Worm (Caenorhabditis elegans) whole organism, midembryonic: ENCODE results near the gene C36C5.12.

ENCODE experiments used
- T22C8.4 ChIP-seq: fragments of 200-800 bp; sonication (Bioruptor generic); IDR thresholded peaks from 2 replicates; pipeline ENCODE4 v1.3.6; 2022; ENCODE audit warnings: missing genetic modification characterization, missing compliant biosample characterization
- cog-1 ChIP-seq: sonication (generic microtip); optimal IDR thresholded peaks from 2 replicates; lab custom pipeline; 2016; ENCODE audit warnings: missing genetic modification characterization, missing compliant biosample characterization
- flt-1 ChIP-seq: fragments of 200-800 bp; sonication (Bioruptor generic); IDR thresholded peaks from 2 replicates; pipeline ENCODE4 v1.3.6; 2022; ENCODE audit warnings: missing genetic modification characterization, missing compliant biosample characterization
- klf-2 ChIP-seq: fragments of 200-800 bp; sonication (Bioruptor generic); conservative IDR thresholded peaks from 2 replicates; pipeline ENCODE4 v1.3.6; 2022; ENCODE audit warnings: missing genetic modification reagents, missing genetic modification characterization, missing compliant biosample characterization
- med-1 ChIP-seq: sonication (generic microtip); optimal IDR thresholded peaks from 2 replicates; lab custom pipeline; 2017; ENCODE audit warnings: missing genetic modification characterization, mild to moderate bottlenecking, missing compliant biosample characterization, antibody characterized with exemption, missing genetic modification reagents; ENCODE audit not compliant: insufficient read depth
- ref-1 ChIP-seq: fragments of 200-800 bp; sonication (Bioruptor generic); conservative IDR thresholded peaks from 2 replicates; pipeline ENCODE4 v1.3.6; 2022; ENCODE audit warnings: missing genetic modification reagents, missing genetic modification characterization, missing compliant biosample characterization
- tab-1 ChIP-seq: fragments of 200-800 bp; sonication (Bioruptor generic); IDR thresholded peaks from 2 replicates; pipeline ENCODE4 v1.3.6; 2022; ENCODE audit warnings: missing genetic modification characterization, missing compliant biosample characterization
- ztf-23 ChIP-seq: fragments of 200-800 bp; sonication (Bioruptor generic); IDR thresholded peaks from 2 replicates; pipeline ENCODE4 v1.3.6; 2022; ENCODE audit warnings: missing genetic modification reagents, missing genetic modification characterization, missing compliant biosample characterization
- ztf-29 ChIP-seq: fragments of 200-800 bp; sonication (Bioruptor generic); IDR thresholded peaks from 2 replicates; pipeline ENCODE4 v1.3.6; 2022; ENCODE audit warnings: missing genetic modification reagents, missing genetic modification characterization, missing compliant biosample characterization

The C36C5.12 gene

DNA sequence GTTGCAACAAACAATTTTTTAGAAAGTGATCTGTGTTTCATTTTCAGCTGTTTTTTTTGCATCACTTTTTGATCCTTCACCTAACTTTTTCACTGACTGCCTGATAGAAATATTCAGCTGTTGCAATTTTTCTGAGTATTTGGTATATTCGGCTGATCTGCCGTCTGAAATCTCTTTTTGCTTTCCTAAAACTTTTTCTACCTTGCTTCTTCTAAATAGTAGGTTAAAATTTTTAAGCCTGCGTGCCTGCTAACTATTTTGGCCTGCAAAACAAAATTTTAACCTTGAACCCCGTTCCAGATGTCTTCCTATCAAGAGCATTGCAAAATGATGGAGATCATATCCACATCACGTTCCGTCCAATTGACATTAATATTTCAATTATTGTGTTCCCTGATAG, 17.0 kb upstream of the C36C5.12 start, which contains the start of gene srab-8:
TSS of gene srab-8 (plus strand) at position 301 of the 400 bp plus-strand sequence.
- TF ChIP-seq ztf-29 (GFP tag; lab: Robert Waterston, UW) (no peak), flt-1 (no peak), ztf-23 (GFP tag; lab: Robert Waterston, UW) (no peak), tab-1 (no peak)

DNA sequence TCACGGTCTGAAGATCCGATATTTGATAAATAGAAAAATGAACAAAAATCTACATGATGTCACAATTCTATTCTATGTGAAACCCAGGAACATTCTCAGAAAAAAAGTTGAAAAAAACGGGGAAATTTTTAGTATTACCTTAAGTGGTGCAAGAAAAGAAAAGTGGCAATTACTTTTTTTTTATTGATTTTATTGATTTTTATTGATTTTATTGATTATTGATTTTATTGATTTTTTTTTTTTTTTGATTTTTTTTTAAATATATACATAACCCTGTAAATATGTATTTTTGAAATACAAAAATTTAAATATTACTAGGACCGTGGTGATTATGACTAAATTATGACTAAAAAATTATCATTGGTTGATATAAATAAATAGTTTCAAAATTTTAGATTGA, 12.5 kb upstream of the C36C5.12 start:
- TF ChIP-seq ztf-23 (GFP tag; lab: Robert Waterston, UW) (no peak), T22C8.4 (GFP tag; lab: Robert Waterston, UW) (peak; percentile 57; the same call in 1 of the 2 replicates)

ce11 chrV:3169838-3170237, 10.7 kb upstream of the C36C5.12 start, which contains the start of gene srbc-6:
Gene srbc-6 (plus strand): TSS chrV:3170138.
- TF ChIP-seq flt-1 (no peak), ref-1 (no peak), klf-2 (no peak), T22C8.4 (GFP tag; lab: Robert Waterston, UW) (no peak), cog-1 (tag; lab: Kevin White, UChicago) (no peak), ztf-23 (GFP tag; lab: Robert Waterston, UW) (no peak), ztf-29 (GFP tag; lab: Robert Waterston, UW) (no peak), tab-1 (no peak), med-1 (GFP tag; lab: Kevin White, UChicago) (no peak)

- no peak for TF ChIP-seq ref-1
- no peak for TF ChIP-seq klf-2
- no peak for TF ChIP-seq tab-1
- no peak for TF ChIP-seq cog-1 (tag; lab: Kevin White, UChicago)
- no peak for TF ChIP-seq flt-1
- no peak for TF ChIP-seq ztf-23 (GFP tag; lab: Robert Waterston, UW)
- TF ChIP-seq med-1 (GFP tag; lab: Kevin White, UChicago) = no peak
- TF ChIP-seq ztf-29 (GFP tag; lab: Robert Waterston, UW) = no peak
- TF ChIP-seq T22C8.4 (GFP tag; lab: Robert Waterston, UW) = no peak
Measured at ce11 chrV:3168650-3169049, 9.5 kb upstream of the C36C5.12 start, which contains the start of gene C36C5.15. Gene C36C5.15 (minus strand): TSS chrV:3168750.

DNA sequence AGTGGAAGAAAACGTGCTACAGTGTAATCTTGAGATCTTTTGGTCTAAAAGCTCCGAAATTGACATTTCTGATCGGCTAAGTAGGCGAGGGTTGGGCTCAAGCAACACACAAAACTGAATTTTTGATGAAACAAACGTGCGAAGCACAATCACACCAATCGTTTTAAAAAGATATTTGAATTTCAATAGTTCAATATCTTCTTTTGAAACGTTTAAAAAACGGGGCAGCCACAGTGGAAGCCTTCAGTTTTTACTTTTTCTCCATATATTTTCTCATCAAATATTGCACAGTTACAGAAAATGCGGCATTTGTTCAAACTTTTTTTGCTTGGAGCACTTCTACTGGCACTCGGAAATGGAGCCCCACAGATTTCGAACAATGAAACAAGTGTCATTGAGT, 7.1 kb upstream of the C36C5.12 start, which contains the start of gene C36C5.4:
TSS of gene C36C5.4 (plus strand) at position 301 of the 400 bp plus-strand sequence.
- TF ChIP-seq klf-2 (no peak), flt-1 (no peak), cog-1 (tag; lab: Kevin White, UChicago) (no peak), T22C8.4 (GFP tag; lab: Robert Waterston, UW) (no peak), ztf-29 (GFP tag; lab: Robert Waterston, UW) (no peak), tab-1 (no peak), ref-1 (no peak), ztf-23 (GFP tag; lab: Robert Waterston, UW) (no peak)

- no peak for TF ChIP-seq ref-1
- no peak for TF ChIP-seq med-1 (GFP tag; lab: Kevin White, UChicago)
- no peak for TF ChIP-seq flt-1
- TF ChIP-seq T22C8.4 (GFP tag; lab: Robert Waterston, UW) = no peak
- TF ChIP-seq ztf-29 (GFP tag; lab: Robert Waterston, UW) = no peak
- no peak for TF ChIP-seq cog-1 (tag; lab: Kevin White, UChicago)
- TF ChIP-seq ztf-23 (GFP tag; lab: Robert Waterston, UW) = no peak
- TF ChIP-seq tab-1 = no peak
- TF ChIP-seq klf-2 = no peak
Measured at ce11 chrV:3165438-3165837, 6.3 kb upstream of the C36C5.12 start, which contains the start of gene C36C5.14. Gene C36C5.14 (minus strand): TSS chrV:3165538.

DNA sequence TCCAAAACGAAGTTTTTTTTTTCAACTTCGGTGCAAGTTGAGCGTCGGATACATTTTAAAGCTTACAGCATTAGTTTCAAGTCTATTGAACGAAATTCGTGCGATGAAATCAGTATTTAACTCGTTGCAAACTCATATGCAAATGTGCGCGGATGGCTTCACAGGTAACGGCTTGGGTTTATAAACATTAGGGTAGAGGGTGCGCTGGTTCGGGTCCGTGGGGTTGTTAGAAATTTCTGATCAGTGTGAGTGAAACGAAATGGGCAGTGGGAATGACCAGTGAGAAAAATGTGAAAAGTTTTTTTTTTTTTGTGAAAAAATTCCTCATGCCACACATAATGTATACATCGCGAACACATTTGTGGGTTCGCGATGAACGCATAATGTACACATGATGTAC, 4.0 kb upstream of the C36C5.12 start:
- TF ChIP-seq ref-1 (no peak), ztf-29 (GFP tag; lab: Robert Waterston, UW) (no peak), klf-2 (no peak), T22C8.4 (GFP tag; lab: Robert Waterston, UW) (no peak), flt-1 (no peak), med-1 (GFP tag; lab: Kevin White, UChicago) (no peak), cog-1 (tag; lab: Kevin White, UChicago) (no peak), tab-1 (no peak), ztf-23 (GFP tag; lab: Robert Waterston, UW) (no peak)

- TF ChIP-seq tab-1 = no peak
- no peak for TF ChIP-seq cog-1 (tag; lab: Kevin White, UChicago)
- TF ChIP-seq ztf-29 (GFP tag; lab: Robert Waterston, UW) = no peak
- TF ChIP-seq med-1 (GFP tag; lab: Kevin White, UChicago) = no peak
- TF ChIP-seq klf-2 = no peak
- TF ChIP-seq ref-1 = no peak
- TF ChIP-seq T22C8.4 (GFP tag; lab: Robert Waterston, UW) = no peak
Measured at ce11 chrV:3162299-3162698, 3.1 kb upstream of the C36C5.12 start.

DNA sequence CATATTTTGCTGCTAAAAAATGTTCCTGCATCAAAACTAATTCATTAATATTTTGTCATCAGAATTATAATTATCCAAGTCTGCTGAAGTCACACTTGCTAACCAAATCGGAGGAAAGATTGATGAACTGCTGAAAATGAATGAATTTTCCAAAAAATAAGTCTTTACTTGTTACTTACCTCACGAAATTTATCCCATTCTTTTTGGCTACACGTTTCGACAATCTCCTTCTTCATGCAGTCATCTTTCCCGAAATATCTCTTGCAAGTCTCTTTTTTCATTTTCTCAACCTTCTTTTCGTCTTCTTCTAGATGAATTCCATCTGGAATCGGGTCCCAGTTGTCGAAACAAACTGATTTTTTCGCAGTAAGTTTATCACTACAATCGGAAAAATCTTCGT, 773 bp downstream of the C36C5.12 start:
- TF ChIP-seq tab-1 (no peak), ztf-23 (GFP tag; lab: Robert Waterston, UW) (no peak), ztf-29 (GFP tag; lab: Robert Waterston, UW) (no peak), flt-1 (no peak)

DNA sequence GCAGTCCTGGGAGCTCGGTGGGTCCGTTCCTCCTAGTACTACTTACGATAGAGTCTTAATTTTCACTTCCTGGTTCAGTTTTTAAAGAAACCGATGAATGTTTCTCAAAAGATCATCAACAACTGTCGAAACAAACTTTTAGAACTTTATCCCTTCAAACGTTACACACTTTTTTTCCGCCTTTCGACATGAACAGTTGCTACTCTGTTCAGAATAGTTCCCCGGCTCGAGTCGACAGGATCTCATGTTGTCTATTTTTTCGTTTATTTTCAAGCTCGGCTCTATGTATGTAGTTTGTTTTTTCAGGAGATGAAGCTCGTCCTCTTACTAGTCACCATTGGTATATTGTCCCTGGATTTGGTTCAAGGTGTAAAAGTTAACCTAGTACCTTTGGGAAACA, 2.4 kb downstream of the C36C5.12 start, which contains the start of gene exh-1:
TSS of gene exh-1 (plus strand) at position 301 of the 400 bp plus-strand sequence.
- TF ChIP-seq flt-1 (no peak), med-1 (GFP tag; lab: Kevin White, UChicago) (no peak), ztf-23 (GFP tag; lab: Robert Waterston, UW) (no peak), cog-1 (tag; lab: Kevin White, UChicago) (no peak), ref-1 (no peak), ztf-29 (GFP tag; lab: Robert Waterston, UW) (no peak), T22C8.4 (GFP tag; lab: Robert Waterston, UW) (no peak), tab-1 (no peak)

- TF ChIP-seq ztf-29 (GFP tag; lab: Robert Waterston, UW) = no peak
- no peak for TF ChIP-seq tab-1
- TF ChIP-seq med-1 (GFP tag; lab: Kevin White, UChicago) = no peak
- no peak for TF ChIP-seq klf-2
- TF ChIP-seq cog-1 (tag; lab: Kevin White, UChicago) = no peak
- no peak for TF ChIP-seq T22C8.4 (GFP tag; lab: Robert Waterston, UW)
Measured at ce11 chrV:3155072-3155471, 4.1 kb downstream of the C36C5.12 start, which contains the start of gene srab-7. Gene srab-7 (minus strand): TSS chrV:3155172.
